Fruit fly (Drosophila melanogaster) whole organism, embryonic: ENCODE data around the gene CG4452.

ENCODE experiments used
- CG10147 ChIP-seq: fragments of 200-800 bp; sonication (Bioruptor generic); optimal IDR thresholded peaks from 2 replicates; lab custom pipeline; 2019; ENCODE audit warnings: missing biosample characterization, mild to moderate bottlenecking, missing genetic modification characterization, moderate library complexity
- CG11085 ChIP-seq: fragments of 200-800 bp; sonication (Bioruptor generic); IDR thresholded peaks from 2 replicates; pipeline ENCODE4 v1.3.6; 2022; ENCODE audit warnings: missing biosample characterization, missing genetic modification characterization
- CG12155 ChIP-seq: fragments of 200-800 bp; sonication (Bioruptor generic); optimal IDR thresholded peaks from 3 replicates; lab custom pipeline; 2016; ENCODE audit warnings: missing biosample characterization, missing genetic modification characterization
- CG15601 ChIP-seq: fragments of 200-800 bp; sonication (Bioruptor generic); optimal IDR thresholded peaks from 3 replicates; lab custom pipeline; 2019; ENCODE audit warnings: missing biosample characterization, mild to moderate bottlenecking, missing genetic modification characterization, moderate library complexity
- CG17361 ChIP-seq: fragments of 200-800 bp; sonication (Bioruptor generic); IDR thresholded peaks from 3 replicates; pipeline ENCODE4 v1.3.6; 2022; ENCODE audit warnings: missing biosample characterization, missing genetic modification characterization
- CG17612 ChIP-seq: fragments of 200-800 bp; sonication (Bioruptor generic); IDR thresholded peaks from 2 replicates; pipeline ENCODE4 v1.3.6; 2022; ENCODE audit warnings: missing biosample characterization, missing genetic modification characterization
- CG18599 ChIP-seq: fragments of 200-800 bp; sonication (Bioruptor generic); optimal IDR thresholded peaks from 3 replicates; lab custom pipeline; 2017; ENCODE audit warnings: missing biosample characterization, missing genetic modification characterization, mild to moderate bottlenecking, moderate library complexity, missing genetic modification reagents
- CG2202 ChIP-seq: fragments of 200-800 bp; sonication (Bioruptor generic); optimal IDR thresholded peaks from 2 replicates; lab custom pipeline; 2018; ENCODE audit warnings: missing biosample characterization, mild to moderate bottlenecking, missing genetic modification characterization
- CG2712 ChIP-seq: fragments of 200-800 bp; optimal IDR thresholded peaks from 3 replicates; lab custom pipeline; 2019; ENCODE audit warnings: missing biosample characterization, mild to moderate bottlenecking, missing genetic modification characterization, moderate library complexity
- CG31441 ChIP-seq: fragments of 200-800 bp; sonication (Bioruptor generic); IDR thresholded peaks from 2 replicates; pipeline ENCODE4 v1.3.6; 2022; ENCODE audit warnings: missing biosample characterization, missing genetic modification characterization
- CG33557 ChIP-seq: fragments of 200-800 bp; sonication (Bioruptor generic); optimal IDR thresholded peaks from 2 replicates; lab custom pipeline; 2019; ENCODE audit warnings: missing biosample characterization, mild to moderate bottlenecking, missing genetic modification characterization, moderate library complexity
- CG3407 ChIP-seq: fragments of 200-800 bp; sonication (Bioruptor generic); optimal IDR thresholded peaks from 2 replicates; lab custom pipeline; 2018; ENCODE audit warnings: missing biosample characterization, mild to moderate bottlenecking, missing genetic modification characterization
- CG34224 ChIP-seq: fragments of 200-800 bp; sonication (Bioruptor generic); IDR thresholded peaks from 3 replicates; pipeline ENCODE4 v1.3.6; 2022; ENCODE audit warnings: missing biosample characterization, missing genetic modification characterization; ENCODE audit not compliant: partially characterized antibody
- CG42726 ChIP-seq: fragments of 200-800 bp; sonication (Bioruptor generic); IDR thresholded peaks from 2 replicates; pipeline ENCODE4 v1.3.6; 2022; ENCODE audit warnings: missing biosample characterization, missing genetic modification characterization; ENCODE audit not compliant: partially characterized antibody
- CG4328 ChIP-seq: fragments of 200-800 bp; sonication (Bioruptor generic); optimal IDR thresholded peaks from 3 replicates; lab custom pipeline; 2017; ENCODE audit warnings: missing biosample characterization, missing genetic modification reagents, missing genetic modification characterization
- CG4360 ChIP-seq: fragments of 200-800 bp; sonication (Bioruptor generic); IDR thresholded peaks from 2 replicates; pipeline ENCODE4 v1.3.6; 2022; ENCODE audit warnings: missing biosample characterization, missing genetic modification characterization
- CG43689 ChIP-seq: fragments of 200-800 bp; sonication (Bioruptor generic); IDR thresholded peaks from 2 replicates; pipeline ENCODE4 v1.3.6; 2022; ENCODE audit warnings: missing biosample characterization, missing genetic modification characterization
- CG6683 ChIP-seq: fragments of 200-800 bp; sonication (Bioruptor generic); optimal IDR thresholded peaks from 2 replicates; lab custom pipeline; 2017; ENCODE audit warnings: missing biosample characterization, mild to moderate bottlenecking, missing genetic modification characterization, missing genetic modification reagents
- CG8089 ChIP-seq: fragments of 200-800 bp; sonication (Bioruptor generic); optimal IDR thresholded peaks from 3 replicates; lab custom pipeline; 2016; ENCODE audit warnings: missing biosample characterization, missing genetic modification characterization
- CG8281 ChIP-seq: fragments of 200-800 bp; sonication (Bioruptor generic); optimal IDR thresholded peaks from 2 replicates; lab custom pipeline; 2018; ENCODE audit warnings: missing biosample characterization, mild to moderate bottlenecking, missing genetic modification characterization, moderate library complexity
- CG8765 ChIP-seq: fragments of 200-800 bp; sonication (Bioruptor generic); IDR thresholded peaks from 2 replicates; pipeline ENCODE4 v1.3.6; 2022; ENCODE audit warnings: missing biosample characterization, missing genetic modification characterization
- Eip74EF ChIP-seq, 2 experiments: fragments of 200-800 bp in 1 of 2; fragments of >200 bp in 1 of 2; sonication (Bioruptor generic) in 1 of 2; optimal IDR thresholded peaks; 2 replicates each; lab custom pipeline; 2017 to 2019; ENCODE audit warnings: missing biosample characterization in 2 of 2, missing genetic modification characterization in 2 of 2, mild to moderate bottlenecking in 1 of 2, moderate library complexity in 1 of 2
- Gsc ChIP-seq: fragments of 200-800 bp; sonication (Bioruptor generic); IDR thresholded peaks from 2 replicates; pipeline ENCODE4 v1.3.6; 2022; ENCODE audit warnings: missing biosample characterization, missing genetic modification characterization
- HHEX ChIP-seq: fragments of 200-800 bp; sonication (Bioruptor generic); optimal IDR thresholded peaks from 3 replicates; lab custom pipeline; 2017; ENCODE audit warnings: missing biosample characterization, mild to moderate bottlenecking, missing genetic modification characterization, missing genetic modification reagents
- Lhr ChIP-seq: fragments of 200-800 bp; sonication (Bioruptor generic); optimal IDR thresholded peaks from 3 replicates; lab custom pipeline; 2017; ENCODE audit warnings: mild to moderate bottlenecking, missing biosample characterization, missing genetic modification reagents, missing genetic modification characterization
- Ptx1 ChIP-seq: fragments of 200-800 bp; sonication (Bioruptor generic); IDR thresholded peaks from 2 replicates; pipeline ENCODE4 v1.3.6; 2022; ENCODE audit warnings: missing biosample characterization, missing genetic modification characterization
- Tbp ChIP-seq: fragments of >200 bp; optimal IDR thresholded peaks from 2 replicates; lab custom pipeline; 2018; ENCODE audit warnings: missing biosample characterization, missing genetic modification characterization
- amos ChIP-seq: fragments of 200-800 bp; sonication (Bioruptor generic); IDR thresholded peaks from 2 replicates; pipeline ENCODE4 v1.3.6; 2022; ENCODE audit warnings: missing biosample characterization, missing genetic modification characterization; ENCODE audit not compliant: partially characterized antibody
- cad ChIP-seq: fragments of >200 bp; optimal IDR thresholded peaks from 2 replicates; lab custom pipeline; 2017; ENCODE audit warnings: missing biosample characterization, missing genetic modification characterization
- cato ChIP-seq: fragments of 200-800 bp; sonication (Bioruptor generic); optimal IDR thresholded peaks from 2 replicates; lab custom pipeline; 2016; ENCODE audit warnings: missing biosample characterization, missing genetic modification characterization, borderline replicate concordance
- da ChIP-seq: fragments of 200-800 bp; sonication (Bioruptor generic); optimal IDR thresholded peaks from 2 replicates; lab custom pipeline; 2016; ENCODE audit warnings: missing biosample characterization, missing genetic modification characterization
- danr ChIP-seq: fragments of 200-800 bp; sonication (Bioruptor generic); IDR thresholded peaks from 2 replicates; pipeline ENCODE4 v1.3.6; 2022; ENCODE audit warnings: missing biosample characterization, missing genetic modification characterization
- dimm ChIP-seq: fragments of 200-800 bp; sonication (Bioruptor generic); IDR thresholded peaks from 2 replicates; pipeline ENCODE4 v1.3.6; 2022; ENCODE audit warnings: missing biosample characterization, missing genetic modification characterization
- dmrt99B ChIP-seq: fragments of 200-800 bp; sonication (Bioruptor generic); optimal IDR thresholded peaks from 2 replicates; lab custom pipeline; 2018; ENCODE audit warnings: missing biosample characterization, mild to moderate bottlenecking, missing genetic modification characterization, moderate library complexity
- eyg ChIP-seq: fragments of 200-800 bp; sonication (Bioruptor generic); optimal IDR thresholded peaks from 3 replicates; lab custom pipeline; 2016; ENCODE audit warnings: missing biosample characterization, missing genetic modification characterization
- fd102C ChIP-seq: fragments of 200-800 bp; sonication (Bioruptor generic); optimal IDR thresholded peaks from 2 replicates; lab custom pipeline; 2018; ENCODE audit warnings: missing biosample characterization, mild to moderate bottlenecking, missing genetic modification characterization, moderate library complexity
- h ChIP-seq: fragments of >200 bp; optimal IDR thresholded peaks from 2 replicates; lab custom pipeline; 2017
- kah ChIP-seq: fragments of 200-800 bp; sonication (Bioruptor generic); optimal IDR thresholded peaks from 2 replicates; lab custom pipeline; 2018; ENCODE audit warnings: missing biosample characterization, mild to moderate bottlenecking, missing genetic modification characterization
- lola ChIP-seq, 3 experiments: fragments of >200 bp in 2 of 3; fragments of 200-800 bp in 1 of 3; sonication (Bioruptor generic) in 1 of 3; optimal IDR thresholded peaks; 2 replicates each; lab custom pipeline; 2017 to 2019; ENCODE audit warnings: missing biosample characterization in 3 of 3, missing genetic modification characterization in 3 of 3, mild to moderate bottlenecking in 1 of 3, moderate library complexity in 1 of 3
- ranshi ChIP-seq: fragments of 200-800 bp; sonication (Bioruptor generic); IDR thresholded peaks from 2 replicates; pipeline ENCODE4 v1.3.6; 2022; ENCODE audit warnings: missing biosample characterization, missing genetic modification characterization
- shn ChIP-seq: fragments of 200-800 bp; sonication (Bioruptor generic); optimal IDR thresholded peaks from 3 replicates; lab custom pipeline; 2016; ENCODE audit warnings: missing biosample characterization, missing genetic modification characterization
- slou ChIP-seq: fragments of 200-800 bp; sonication (Bioruptor generic); optimal IDR thresholded peaks from 3 replicates; lab custom pipeline; 2016; ENCODE audit warnings: missing biosample characterization, missing genetic modification characterization
- sob ChIP-seq: fragments of 200-800 bp; sonication (Bioruptor generic); IDR thresholded peaks from 2 replicates; pipeline ENCODE4 v1.3.6; 2022; ENCODE audit warnings: missing biosample characterization, missing genetic modification characterization
- tll ChIP-seq, 2 experiments: fragments of 200-800 bp in 1 of 2; fragments of >200 bp in 1 of 2; sonication (Bioruptor generic) in 1 of 2; optimal IDR thresholded peaks; 2 replicates each; lab custom pipeline; 2017 to 2019; ENCODE audit warnings: missing biosample characterization in 2 of 2, missing genetic modification characterization in 2 of 2, mild to moderate bottlenecking in 1 of 2, moderate library complexity in 1 of 2
- tna ChIP-seq: fragments of 200-800 bp; sonication (Bioruptor generic); IDR thresholded peaks from 2 replicates; pipeline ENCODE4 v1.3.6; 2022; ENCODE audit warnings: missing biosample characterization, missing genetic modification characterization; ENCODE audit not compliant: partially characterized antibody
- trh ChIP-seq: fragments of 200-800 bp; sonication (Bioruptor generic); optimal IDR thresholded peaks from 2 replicates; lab custom pipeline; 2016; ENCODE audit warnings: missing biosample characterization, missing genetic modification characterization
- zen2 ChIP-seq: fragments of 200-800 bp; sonication (Bioruptor generic); IDR thresholded peaks from 3 replicates; pipeline ENCODE4 v1.3.6; 2022; ENCODE audit warnings: missing biosample characterization, missing genetic modification characterization; ENCODE audit not compliant: partially characterized antibody

Gene CG4452

DNA sequence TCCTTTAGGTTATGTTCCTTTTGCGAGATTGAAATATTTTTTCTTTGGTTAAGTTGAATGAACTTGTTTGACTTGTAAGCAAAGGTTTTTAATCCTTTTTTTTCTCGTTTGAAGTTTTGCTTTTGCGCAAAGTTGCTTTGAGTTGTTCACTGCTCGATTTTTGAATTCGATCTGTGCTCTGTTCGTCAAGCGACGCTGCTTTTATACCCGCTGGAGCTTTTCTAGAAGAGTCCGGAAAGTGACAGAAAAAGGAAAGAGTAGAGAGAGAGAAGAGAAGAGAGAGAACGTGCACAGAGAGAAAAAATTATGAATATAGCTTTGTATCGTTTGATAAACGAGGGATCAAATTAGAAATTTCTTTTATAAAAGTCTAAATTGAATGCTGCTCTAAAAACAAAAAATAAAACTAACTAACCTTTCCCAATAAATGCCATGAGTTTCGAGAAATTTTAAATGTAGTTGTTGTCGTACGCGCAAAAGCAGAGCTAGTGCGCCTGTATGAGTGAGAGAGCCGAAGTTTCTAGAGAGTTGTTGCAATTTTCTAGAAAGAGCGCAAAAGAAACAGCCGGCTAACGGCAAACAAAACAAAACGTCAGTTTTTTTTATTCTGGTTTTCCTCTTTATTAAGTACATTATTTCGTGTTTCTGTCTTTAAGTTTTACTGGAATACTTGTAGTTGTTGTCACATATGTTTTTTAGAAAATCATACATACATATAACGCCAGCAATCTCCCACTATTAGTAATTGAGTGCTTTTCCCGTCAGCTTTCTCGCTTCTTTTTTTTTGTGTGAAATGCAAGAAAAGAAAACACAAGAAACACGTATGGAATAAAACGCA lies 10.2 kb downstream of the CG4452 start, which contains the start of gene Hsp26 (continued):
- TF ChIP-seq HHEX (GFP tag; lab: Kevin White, UChicago): peak; percentile 72
- TF ChIP-seq Eip74EF (GFP tag; optimal IDR thresholded peaks at IDR 0.05; lab: Kevin White, UChicago): peak in 1 of 2 experiments; percentile 80
- no peak for TF ChIP-seq Tbp
- TF ChIP-seq ranshi: peak; percentile 80
- TF ChIP-seq CG2712: peak; percentile 89
- TF ChIP-seq CG34224 (GFP tag; lab: Robert Waterston, UW): peak; percentile 37; the same call in 1 of the 3 replicates
- TF ChIP-seq CG10147 (GFP tag; lab: Kevin White, UChicago): peak; percentile 74
- peak; percentile 60 for TF ChIP-seq CG8281 (tag; lab: Kevin White, UChicago)
- peak in 1 of 3 experiments; percentile 76 for TF ChIP-seq lola (GFP tag; optimal IDR thresholded peaks at IDR 0.05; lab: Kevin White, UChicago)
- TF ChIP-seq tna: no peak
- TF ChIP-seq CG4360 (GFP tag; lab: Robert Waterston, UW): peak; percentile 54
- TF ChIP-seq CG17612 (GFP tag; lab: Robert Waterston, UW): peak; percentile 56; the same call in 1 of the 2 replicates
- peak; percentile 75 for TF ChIP-seq cato (GFP tag; lab: Kevin White, UChicago)
- TF ChIP-seq CG11085 (GFP tag; lab: Robert Waterston, UW): 0 out of 2 replicates have a peak, but pooled peaks have one; percentile 23
- TF ChIP-seq slou (GFP tag; lab: Kevin White, UChicago): peak; percentile 62
- no peak for TF ChIP-seq da (GFP tag; lab: Kevin White, UChicago)
- peak; percentile 85 for TF ChIP-seq dmrt99B (tag; lab: Kevin White, UChicago)
- TF ChIP-seq trh (GFP tag; lab: Kevin White, UChicago): peak; percentile 48
- TF ChIP-seq kah (GFP tag; lab: Kevin White, UChicago): peak; percentile 63
- TF ChIP-seq CG4328 (GFP tag; lab: Kevin White, UChicago): peak; percentile 13
- peak; percentile 27 for TF ChIP-seq fd102C (GFP tag; lab: Kevin White, UChicago)
- peak; percentile 88 for TF ChIP-seq CG31441
- peak; percentile 80 for TF ChIP-seq CG2202 (tag; lab: Kevin White, UChicago)
- peak; percentile 21; the same call in 1 of the 2 replicates for TF ChIP-seq danr (GFP tag; lab: Robert Waterston, UW)
- peak; percentile 79 for TF ChIP-seq CG8089 (GFP tag; lab: Kevin White, UChicago)
- TF ChIP-seq shn: peak; percentile 49
- peak; percentile 87 for TF ChIP-seq Ptx1 (GFP tag; lab: Robert Waterston, UW)
- TF ChIP-seq sob (GFP tag; lab: Robert Waterston, UW): peak; percentile 82
- no peak for TF ChIP-seq CG42726
- peak; percentile 58; the same call in 1 of the 2 replicates for TF ChIP-seq dimm (GFP tag; lab: Robert Waterston, UW)
- TF ChIP-seq tll (GFP tag; optimal IDR thresholded peaks at IDR 0.05; lab: Kevin White, UChicago): no peak
- peak; percentile 21 for TF ChIP-seq CG33557 (GFP tag; lab: Kevin White, UChicago)
- TF ChIP-seq CG43689 (GFP tag; lab: Robert Waterston, UW): peak; percentile 71
- no peak for TF ChIP-seq zen2 (GFP tag; lab: Robert Waterston, UW)
- TF ChIP-seq h (lab: Kevin White, UChicago): no peak
- peak; percentile 22; the same call in 1 of the 2 replicates for TF ChIP-seq CG8765 (GFP tag; lab: Robert Waterston, UW)
- peak; percentile 65 for TF ChIP-seq eyg (GFP tag; lab: Kevin White, UChicago)
- TF ChIP-seq Gsc (GFP tag; lab: Robert Waterston, UW): no peak
- peak; percentile 83 for TF ChIP-seq CG12155 (GFP tag; lab: Kevin White, UChicago)
- no peak for TF ChIP-seq Lhr (GFP tag; lab: Kevin White, UChicago)
- TF ChIP-seq CG3407 (GFP tag; lab: Kevin White, UChicago): peak; percentile 78
- peak; percentile 46 for TF ChIP-seq CG6683 (GFP tag; lab: Kevin White, UChicago)
- TF ChIP-seq cad: no peak
- peak; percentile 84 for TF ChIP-seq CG17361 (GFP tag; lab: Robert Waterston, UW)
- TF ChIP-seq CG15601 (tag; lab: Kevin White, UChicago): peak; percentile 85
- TF ChIP-seq CG18599 (GFP tag; lab: Kevin White, UChicago): peak; percentile 84
- no peak for TF ChIP-seq amos
